Worm (Caenorhabditis elegans): ENCODE measurements around the gene F49C12.6.
"Not testable (repeated sequence)": the region's sequence is repeated elsewhere in the genome, so short reads cannot be mapped to it uniquely, and the experiment has no call there.

The F49C12.6 gene

ce11 chrIV:9318147-9318546 is 9.3 kb upstream of the F49C12.6 start:
- no peak for TF ChIP-seq unc-62 (GFP tag; optimal IDR thresholded peaks at IDR 0.05)

ce11 chrIV:9316068-9316681 is 7.3 kb upstream of the F49C12.6 start, which contains the start of the genes F49C12.9 and rpn-7:
F49C12.9 (minus strand) TSS chrIV:9316215.
rpn-7 (plus strand) TSS chrIV:9316631.
- TF ChIP-seq unc-62 (GFP tag; optimal IDR thresholded peaks at IDR 0.05) = no peak

ce11 chrIV:9312827-9313226 is 4.0 kb upstream of the F49C12.6 start, which contains the start of gene F49C12.7:
F49C12.7 (minus strand) TSS chrIV:9312927.
- not testable (repeated sequence) for TF ChIP-seq unc-62 (GFP tag; optimal IDR thresholded peaks at IDR 0.05)

ce11 chrIV:9310935-9311566 is 2.2 kb upstream of the F49C12.6 start:
- no peak for TF ChIP-seq unc-62 (GFP tag; optimal IDR thresholded peaks at IDR 0.05)

- no peak for TF ChIP-seq unc-62 (GFP tag; optimal IDR thresholded peaks at IDR 0.05)
Observed at ce11 chrIV:9304617-9305016, 4.3 kb downstream of the F49C12.6 start, which contains the start of gene F49C12.5. F49C12.5 (plus strand) TSS chrIV:9304917.

- no peak for TF ChIP-seq unc-62 (GFP tag; optimal IDR thresholded peaks at IDR 0.05)
Observed at ce11 chrIV:9303994-9304393, 4.9 kb downstream of the F49C12.6 start, which contains the start of gene F49C12.4. F49C12.4 (minus strand) TSS chrIV:9304094.

ce11 chrIV:9300127-9300526 is 8.7 kb downstream of the F49C12.6 start, which contains the start of gene F49C12.3:
F49C12.3 (plus strand) TSS chrIV:9300427.
- TF ChIP-seq unc-62 (GFP tag; optimal IDR thresholded peaks at IDR 0.05) = no peak

ce11 chrIV:9299145-9299544 is 9.7 kb downstream of the F49C12.6 start, which contains the start of gene F49C12.2:
F49C12.2 (minus strand) TSS chrIV:9299245.
- no peak for TF ChIP-seq unc-62 (GFP tag; optimal IDR thresholded peaks at IDR 0.05)

- no peak for TF ChIP-seq unc-62 (GFP tag; optimal IDR thresholded peaks at IDR 0.05)
Observed at ce11 chrIV:9296285-9296684, 12.6 kb downstream of the F49C12.6 start, which contains the start of gene F49C12.1. F49C12.1 (minus strand) TSS chrIV:9296354.

ce11 chrIV:9293825-9294224 is 15.1 kb downstream of the F49C12.6 start, which contains the start of gene nhr-264:
nhr-264 (minus strand) TSS chrIV:9293925.
- TF ChIP-seq unc-62 (GFP tag; optimal IDR thresholded peaks at IDR 0.05) = not testable (repeated sequence)

ce11 chrIV:9289635-9290034 is 19.2 kb downstream of the F49C12.6 start:
- TF ChIP-seq unc-62 (GFP tag; optimal IDR thresholded peaks at IDR 0.05) = no peak

- not testable (repeated sequence) for TF ChIP-seq unc-62 (GFP tag; optimal IDR thresholded peaks at IDR 0.05)
Observed at ce11 chrIV:9286305-9286704, 22.6 kb downstream of the F49C12.6 start, which contains the start of gene nhr-267. nhr-267 (minus strand) TSS chrIV:9286405.

- no peak for TF ChIP-seq unc-62 (GFP tag; optimal IDR thresholded peaks at IDR 0.05)
Observed at ce11 chrIV:9274008-9274529, 34.8 kb downstream of the F49C12.6 start, which contains the start of gene nmy-3. nmy-3 (plus strand) TSS chrIV:9274479.

ce11 chrIV:9269796-9270195 is 39.1 kb downstream of the F49C12.6 start, which contains the start of gene flh-3:
flh-3 (plus strand) TSS chrIV:9270096.
- TF ChIP-seq unc-62 (GFP tag; optimal IDR thresholded peaks at IDR 0.05) = no peak

- TF ChIP-seq unc-62 (GFP tag; optimal IDR thresholded peaks at IDR 0.05) = no peak
Observed at ce11 chrIV:9268916-9269315, 40.0 kb downstream of the F49C12.6 start.

- no peak for TF ChIP-seq unc-62 (GFP tag; optimal IDR thresholded peaks at IDR 0.05)
Observed at ce11 chrIV:9267581-9267980, 41.3 kb downstream of the F49C12.6 start.

Data from whole organism, dauer.